Fruit fly (Drosophila melanogaster) whole organism, embryonic: ENCODE data around the gene CG7156.

Experiments used
- CG1024 ChIP-seq: fragments of 200-800 bp; sonication (Bioruptor generic); IDR thresholded peaks from 2 replicates; pipeline ENCODE4 v1.3.6; 2022; ENCODE audit warnings: missing biosample characterization, missing genetic modification characterization
- CG11723 ChIP-seq: fragments of 200-800 bp; sonication (Bioruptor generic); optimal IDR thresholded peaks from 2 replicates; lab custom pipeline; 2017; ENCODE audit warnings: missing biosample characterization, mild to moderate bottlenecking, missing genetic modification characterization
- CG12155 ChIP-seq: fragments of 200-800 bp; sonication (Bioruptor generic); optimal IDR thresholded peaks from 3 replicates; lab custom pipeline; 2016; ENCODE audit warnings: missing biosample characterization, missing genetic modification characterization
- CG13296 ChIP-seq: fragments of 200-800 bp; sonication (Bioruptor generic); optimal IDR thresholded peaks from 3 replicates; lab custom pipeline; 2018; ENCODE audit warnings: missing biosample characterization, mild to moderate bottlenecking, missing genetic modification characterization
- CG15514 ChIP-seq: fragments of 200-800 bp; sonication (Bioruptor generic); optimal IDR thresholded peaks from 3 replicates; lab custom pipeline; 2017; ENCODE audit warnings: missing biosample characterization, missing genetic modification characterization, mild to moderate bottlenecking, moderate library complexity, missing genetic modification reagents
- CG1647 ChIP-seq: fragments of 200-800 bp; sonication (Bioruptor generic); optimal IDR thresholded peaks from 3 replicates; lab custom pipeline; 2016; ENCODE audit warnings: missing biosample characterization, missing genetic modification characterization
- CG17359 ChIP-seq: fragments of 200-800 bp; sonication (Bioruptor generic); optimal IDR thresholded peaks from 3 replicates; lab custom pipeline; 2018; ENCODE audit warnings: missing biosample characterization, mild to moderate bottlenecking, missing genetic modification characterization, moderate library complexity
- CG17612 ChIP-seq: fragments of 200-800 bp; sonication (Bioruptor generic); IDR thresholded peaks from 2 replicates; pipeline ENCODE4 v1.3.6; 2022; ENCODE audit warnings: missing biosample characterization, missing genetic modification characterization
- CG18619 ChIP-seq: fragments of 200-800 bp; sonication (Bioruptor generic); optimal IDR thresholded peaks from 3 replicates; lab custom pipeline; 2017; ENCODE audit warnings: missing biosample characterization, mild to moderate bottlenecking, missing genetic modification characterization
- CG2116 ChIP-seq: fragments of 200-800 bp; sonication (Bioruptor generic); optimal IDR thresholded peaks from 3 replicates; lab custom pipeline; 2018; ENCODE audit warnings: missing biosample characterization, mild to moderate bottlenecking, missing genetic modification characterization
- CG2889 ChIP-seq: fragments of 200-800 bp; sonication (Bioruptor generic); IDR thresholded peaks from 3 replicates; pipeline ENCODE4 v1.3.6; 2022; ENCODE audit warnings: missing biosample characterization, missing genetic modification characterization
- CG30403 ChIP-seq: fragments of 200-800 bp; sonication (Bioruptor generic); optimal IDR thresholded peaks from 3 replicates; lab custom pipeline; 2016; ENCODE audit warnings: missing biosample characterization, missing genetic modification characterization
- CG3163 ChIP-seq: fragments of 200-800 bp; sonication (Bioruptor generic); optimal IDR thresholded peaks from 3 replicates; lab custom pipeline; 2016; ENCODE audit warnings: missing biosample characterization, missing genetic modification characterization
- CG42726 ChIP-seq: fragments of 200-800 bp; sonication (Bioruptor generic); IDR thresholded peaks from 2 replicates; pipeline ENCODE4 v1.3.6; 2022; ENCODE audit warnings: missing biosample characterization, missing genetic modification characterization; ENCODE audit not compliant: partially characterized antibody
- CG4360 ChIP-seq: fragments of 200-800 bp; sonication (Bioruptor generic); IDR thresholded peaks from 2 replicates; pipeline ENCODE4 v1.3.6; 2022; ENCODE audit warnings: missing biosample characterization, missing genetic modification characterization
- CG5180 ChIP-seq: fragments of 200-800 bp; sonication (Bioruptor generic); optimal IDR thresholded peaks from 3 replicates; lab custom pipeline; 2017; ENCODE audit warnings: missing biosample characterization, missing genetic modification characterization, mild to moderate bottlenecking, moderate library complexity, missing genetic modification reagents
- CG6254 ChIP-seq: fragments of 200-800 bp; sonication (Bioruptor generic); optimal IDR thresholded peaks from 3 replicates; lab custom pipeline; 2017; ENCODE audit warnings: mild to moderate bottlenecking, missing biosample characterization, missing genetic modification reagents, missing genetic modification characterization
- CG6854 ChIP-seq: fragments of 200-800 bp; sonication (Bioruptor generic); optimal IDR thresholded peaks from 3 replicates; lab custom pipeline; 2017; ENCODE audit warnings: missing biosample characterization, mild to moderate bottlenecking, missing genetic modification characterization
- CG7963 ChIP-seq: fragments of 200-800 bp; sonication (Bioruptor generic); IDR thresholded peaks from 3 replicates; pipeline ENCODE4 v1.3.6; 2022; ENCODE audit warnings: missing biosample characterization, missing genetic modification characterization; ENCODE audit not compliant: partially characterized antibody
- CG9437 ChIP-seq: fragments of 200-800 bp; sonication (Bioruptor generic); optimal IDR thresholded peaks from 2 replicates; lab custom pipeline; 2018; ENCODE audit warnings: missing biosample characterization, mild to moderate bottlenecking, missing genetic modification characterization
- Chrac-16 ChIP-seq: fragments of 200-800 bp; sonication (Bioruptor generic); optimal IDR thresholded peaks from 3 replicates; lab custom pipeline; 2016; ENCODE audit warnings: missing biosample characterization, missing genetic modification characterization
- D19B ChIP-seq: fragments of 200-800 bp; sonication (Bioruptor generic); optimal IDR thresholded peaks from 2 replicates; lab custom pipeline; 2017; ENCODE audit warnings: missing biosample characterization, mild to moderate bottlenecking, missing genetic modification characterization
- Dbx ChIP-seq: fragments of 200-800 bp; sonication (Bioruptor generic); IDR thresholded peaks from 3 replicates; pipeline ENCODE4 v1.3.6; 2022; ENCODE audit warnings: missing biosample characterization, missing genetic modification characterization
- Dfd ChIP-seq, 2 experiments: fragments of >200 bp; optimal IDR thresholded peaks; 2 replicates each; lab custom pipeline; 2017; ENCODE audit warnings: missing biosample characterization in 2 of 2, missing genetic modification characterization in 2 of 2
- Doc3 ChIP-seq: fragments of 200-800 bp; sonication (Bioruptor generic); IDR thresholded peaks from 3 replicates; pipeline ENCODE4 v1.3.6; 2022; ENCODE audit warnings: missing biosample characterization, missing genetic modification characterization; ENCODE audit not compliant: partially characterized antibody
- HLHmδ ChIP-seq: fragments of 200-800 bp; sonication (Bioruptor generic); optimal IDR thresholded peaks from 2 replicates; lab custom pipeline; 2018; ENCODE audit warnings: missing biosample characterization, mild to moderate bottlenecking, missing genetic modification characterization, moderate library complexity
- MBD-R2 ChIP-seq: fragments of 200-800 bp; sonication (Bioruptor generic); IDR thresholded peaks from 2 replicates; pipeline ENCODE4 v1.3.6; 2022; ENCODE audit warnings: missing biosample characterization, missing genetic modification characterization
- Mad ChIP-seq: fragments of 200-800 bp; sonication (Bioruptor generic); optimal IDR thresholded peaks from 2 replicates; lab custom pipeline; 2016; ENCODE audit warnings: missing biosample characterization, missing genetic modification characterization
- Oaz ChIP-seq: fragments of 200-800 bp; sonication (Bioruptor generic); IDR thresholded peaks from 2 replicates; pipeline ENCODE4 v1.3.6; 2022; ENCODE audit warnings: missing biosample characterization, missing genetic modification characterization
- Six4 ChIP-seq: fragments of 200-800 bp; sonication (Bioruptor generic); optimal IDR thresholded peaks from 2 replicates; lab custom pipeline; 2016; ENCODE audit warnings: missing biosample characterization, missing genetic modification characterization
- Tbp ChIP-seq: fragments of >200 bp; optimal IDR thresholded peaks from 2 replicates; lab custom pipeline; 2018; ENCODE audit warnings: missing biosample characterization, missing genetic modification characterization
- Vsx1 ChIP-seq: fragments of 200-800 bp; sonication (Bioruptor generic); optimal IDR thresholded peaks from 2 replicates; lab custom pipeline; 2017; ENCODE audit warnings: missing biosample characterization, mild to moderate bottlenecking, missing genetic modification characterization, missing genetic modification reagents
- Xbp1 ChIP-seq: fragments of 200-800 bp; sonication (Bioruptor generic); optimal IDR thresholded peaks from 3 replicates; lab custom pipeline; 2016; ENCODE audit warnings: missing biosample characterization, mild to moderate bottlenecking, missing genetic modification characterization
- corto ChIP-seq: fragments of 200-800 bp; sonication (Bioruptor generic); optimal IDR thresholded peaks from 2 replicates; lab custom pipeline; 2016; ENCODE audit warnings: missing biosample characterization, mild to moderate bottlenecking, missing genetic modification characterization, moderate library complexity
- crp ChIP-seq, 2 experiments: fragments of 200-800 bp; sonication (Bioruptor generic); optimal IDR thresholded peaks; 2 replicates in 1 of 2; 3 replicates in 1 of 2; lab custom pipeline; 2017; ENCODE audit warnings: missing biosample characterization in 2 of 2, missing genetic modification characterization in 2 of 2, mild to moderate bottlenecking in 1 of 2, moderate library complexity in 1 of 2
- dmrt11E ChIP-seq: fragments of 200-800 bp; sonication (Bioruptor generic); optimal IDR thresholded peaks from 3 replicates; lab custom pipeline; 2018; ENCODE audit warnings: missing biosample characterization, mild to moderate bottlenecking, missing genetic modification characterization, moderate library complexity
- dpn ChIP-seq, 2 experiments: fragments of 200-800 bp; sonication (Bioruptor generic); optimal IDR thresholded peaks; 3 replicates each; lab custom pipeline; 2016; ENCODE audit warnings: missing biosample characterization in 2 of 2, missing genetic modification characterization in 2 of 2
- exex ChIP-seq: fragments of 200-800 bp; sonication (Bioruptor generic); optimal IDR thresholded peaks from 4 replicates; lab custom pipeline; 2018; ENCODE audit warnings: missing biosample characterization, mild to moderate bottlenecking, missing genetic modification characterization, moderate library complexity
- lmd ChIP-seq: fragments of 200-800 bp; sonication (Bioruptor generic); IDR thresholded peaks from 2 replicates; pipeline ENCODE4 v1.3.6; 2022; ENCODE audit warnings: missing biosample characterization, missing genetic modification characterization
- mirr ChIP-seq: fragments of 200-800 bp; sonication (Bioruptor generic); optimal IDR thresholded peaks from 3 replicates; lab custom pipeline; 2018; ENCODE audit warnings: missing biosample characterization, mild to moderate bottlenecking, missing genetic modification characterization
- oc ChIP-seq: fragments of 200-800 bp; sonication (Bioruptor generic); optimal IDR thresholded peaks from 2 replicates; lab custom pipeline; 2018; ENCODE audit warnings: missing biosample characterization, mild to moderate bottlenecking, missing genetic modification characterization, moderate library complexity
- pfk ChIP-seq: fragments of 200-800 bp; sonication (Bioruptor generic); optimal IDR thresholded peaks from 2 replicates; lab custom pipeline; 2018; ENCODE audit warnings: missing biosample characterization, mild to moderate bottlenecking, missing genetic modification characterization, moderate library complexity
- pnt ChIP-seq: fragments of 200-800 bp; sonication (Bioruptor generic); optimal IDR thresholded peaks from 3 replicates; lab custom pipeline; 2016; ENCODE audit warnings: missing biosample characterization, missing genetic modification characterization
- psq ChIP-seq: fragments of 200-800 bp; sonication (Bioruptor generic); optimal IDR thresholded peaks from 2 replicates; lab custom pipeline; 2017; ENCODE audit warnings: missing biosample characterization, missing genetic modification characterization
- scrt ChIP-seq: fragments of 200-800 bp; sonication (Bioruptor generic); optimal IDR thresholded peaks from 2 replicates; lab custom pipeline; 2018; ENCODE audit warnings: missing biosample characterization, mild to moderate bottlenecking, missing genetic modification characterization, moderate library complexity
- sd ChIP-seq: fragments of 200-800 bp; sonication (Bioruptor generic); optimal IDR thresholded peaks from 3 replicates; lab custom pipeline; 2018; ENCODE audit warnings: missing biosample characterization, mild to moderate bottlenecking, missing genetic modification characterization, moderate library complexity
- sens-2 ChIP-seq: fragments of 200-800 bp; sonication (Bioruptor generic); IDR thresholded peaks from 2 replicates; pipeline ENCODE4 v1.3.6; 2022; ENCODE audit warnings: missing biosample characterization, missing genetic modification characterization
- stc ChIP-seq: fragments of 200-800 bp; sonication (Bioruptor generic); IDR thresholded peaks from 2 replicates; pipeline ENCODE4 v1.3.6; 2022; ENCODE audit warnings: missing biosample characterization, missing genetic modification characterization
- stwl ChIP-seq: fragments of 200-800 bp; sonication (Bioruptor generic); optimal IDR thresholded peaks from 3 replicates; lab custom pipeline; 2018; ENCODE audit warnings: missing biosample characterization, mild to moderate bottlenecking, missing genetic modification characterization, moderate library complexity
- trh ChIP-seq: fragments of 200-800 bp; sonication (Bioruptor generic); optimal IDR thresholded peaks from 2 replicates; lab custom pipeline; 2016; ENCODE audit warnings: missing biosample characterization, missing genetic modification characterization

CG7156 gene

DNA sequence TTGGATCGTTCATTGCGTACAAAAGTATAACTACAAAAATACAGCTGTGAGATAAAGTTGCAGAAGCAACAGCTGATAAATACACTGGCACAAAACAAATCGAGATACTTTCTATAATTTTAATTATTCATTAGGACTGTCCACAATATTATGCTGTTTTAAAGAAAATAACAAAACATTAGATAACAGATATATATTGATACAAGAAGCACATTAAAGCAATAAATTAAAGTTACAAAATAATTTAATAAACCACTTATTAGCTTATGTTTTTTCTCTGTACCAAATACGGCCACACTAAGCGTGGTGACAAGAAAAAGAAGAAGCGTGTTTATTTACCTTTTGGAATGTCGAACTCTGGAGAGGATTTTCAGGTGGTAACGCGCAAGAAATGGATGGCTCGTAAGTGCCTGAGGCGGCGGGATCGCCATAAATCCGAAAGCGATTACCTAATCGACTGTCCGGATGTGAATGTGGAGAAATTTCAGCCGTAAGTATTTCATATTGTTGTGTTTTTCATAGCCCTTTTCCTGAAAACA lies 21.7 kb downstream of the CG7156 start, which contains the start of the genes CG7988 and CG7183 (continued):
- TF ChIP-seq exex (peak; percentile 82), CG4360 (peak; percentile 87), Six4 (peak; percentile 97), sd (tag; lab: Kevin White, UChicago) (peak; percentile 99), Dfd (GFP tag; optimal IDR thresholded peaks at IDR 0.05; lab: Kevin White, UChicago) (no peak), CG17359 (peak; percentile 98), Doc3 (GFP tag; lab: Robert Waterston, UW) (no peak), pnt (GFP tag; lab: Kevin White, UChicago) (peak; percentile 95), CG12155 (peak; percentile 97), dmrt11E (tag; lab: Kevin White, UChicago) (peak; percentile 99), psq (GFP tag; lab: Kevin White, UChicago) (peak; percentile 92), crp (GFP tag; optimal IDR thresholded peaks at IDR 0.05; lab: Kevin White, UChicago) (peak; percentile 98), CG9437 (GFP tag; lab: Kevin White, UChicago) (peak; percentile 95), CG6254 (GFP tag; lab: Kevin White, UChicago) (peak; percentile 87), Dbx (GFP tag; lab: Robert Waterston, UW) (peak; percentile 98), Tbp (GFP tag; lab: Kevin White, UChicago) (no peak), CG7963 (GFP tag; lab: Robert Waterston, UW) (no peak), oc (tag; lab: Kevin White, UChicago) (peak; percentile 98), CG6854 (peak; percentile 79), sens-2 (GFP tag; lab: Robert Waterston, UW) (peak; percentile 93), MBD-R2 (peak; percentile 99), Oaz (GFP tag; lab: Robert Waterston, UW) (peak; percentile 95), CG13296 (peak; percentile 94), CG2889 (GFP tag; lab: Robert Waterston, UW) (peak; percentile 98), lmd (GFP tag; lab: Robert Waterston, UW) (peak; percentile 99), CG18619 (GFP tag; lab: Kevin White, UChicago) (peak; percentile 96), CG15514 (GFP tag; lab: Kevin White, UChicago) (peak; percentile 85), CG30403 (GFP tag; lab: Kevin White, UChicago) (peak; percentile 99), stc (GFP tag; lab: Robert Waterston, UW) (peak; percentile 98), CG11723 (GFP tag; lab: Kevin White, UChicago) (peak; percentile 92), scrt (peak; percentile 89), pfk (GFP tag; lab: Kevin White, UChicago) (no peak), CG5180 (GFP tag; lab: Kevin White, UChicago) (peak; percentile 75), trh (peak; percentile 95), stwl (tag; lab: Kevin White, UChicago) (peak; percentile 86), corto (GFP tag; lab: Kevin White, UChicago) (no peak), Mad (peak; percentile 96), CG3163 (GFP tag; lab: Kevin White, UChicago) (peak; percentile 78), D19B (GFP tag; lab: Kevin White, UChicago) (peak; percentile 79), Xbp1 (GFP tag; lab: Kevin White, UChicago) (peak; percentile 98), CG17612 (GFP tag; lab: Robert Waterston, UW) (peak; percentile 97), Vsx1 (GFP tag; lab: Kevin White, UChicago) (peak; percentile 96), CG2116 (GFP tag; lab: Kevin White, UChicago) (peak; percentile 90), dpn (GFP tag; optimal IDR thresholded peaks at IDR 0.05; lab: Kevin White, UChicago) (peak; percentile 96 to 99), HLHmδ (GFP tag; lab: Kevin White, UChicago) (no peak), CG1647 (GFP tag; lab: Kevin White, UChicago) (peak; percentile 85), CG42726 (GFP tag; lab: Robert Waterston, UW) (no peak), CG1024 (GFP tag; lab: Robert Waterston, UW) (peak; percentile 94), mirr (peak; percentile 64), Chrac-16 (GFP tag; lab: Kevin White, UChicago) (peak; percentile 98)
